Fruit fly (Drosophila melanogaster) whole organism, embryonic: ENCODE measurements around the gene PsGEF.

Experiments
- Bdp1 ChIP-seq: fragments of 200-800 bp; sonication (Bioruptor generic); optimal IDR thresholded peaks from 3 replicates; lab custom pipeline; 2016; ENCODE audit warnings: missing biosample characterization, missing genetic modification characterization
- Blimp-1 ChIP-seq: fragments of 200-800 bp; sonication (Bioruptor generic); optimal IDR thresholded peaks from 3 replicates; lab custom pipeline; 2018; ENCODE audit warnings: missing biosample characterization, missing genetic modification characterization, mild to moderate bottlenecking, moderate library complexity, missing genetic modification reagents
- CG10209 ChIP-seq: fragments of 200-800 bp; sonication (Bioruptor generic); optimal IDR thresholded peaks from 3 replicates; lab custom pipeline; 2017; ENCODE audit warnings: missing biosample characterization, mild to moderate bottlenecking, missing genetic modification characterization, missing genetic modification reagents
- CG10431 ChIP-seq: fragments of 200-800 bp; sonication (Bioruptor generic); optimal IDR thresholded peaks from 3 replicates; lab custom pipeline; 2018; ENCODE audit warnings: missing biosample characterization, mild to moderate bottlenecking, missing genetic modification characterization
- CG10565 ChIP-seq: fragments of 200-800 bp; sonication (Bioruptor generic); optimal IDR thresholded peaks from 3 replicates; lab custom pipeline; 2016; ENCODE audit warnings: missing biosample characterization, mild to moderate bottlenecking, missing genetic modification characterization
- CG12299 ChIP-seq: fragments of 200-800 bp; sonication (Bioruptor generic); optimal IDR thresholded peaks from 2 replicates; lab custom pipeline; 2018; ENCODE audit warnings: missing biosample characterization, mild to moderate bottlenecking, missing genetic modification characterization
- CG12744 ChIP-seq: fragments of 200-800 bp; sonication (Bioruptor generic); optimal IDR thresholded peaks from 2 replicates; lab custom pipeline; 2016; ENCODE audit warnings: missing biosample characterization, missing genetic modification characterization
- CG13123 ChIP-seq: fragments of 200-800 bp; sonication (Bioruptor generic); optimal IDR thresholded peaks from 2 replicates; lab custom pipeline; 2016; ENCODE audit warnings: missing biosample characterization, missing genetic modification characterization
- CG16863 ChIP-seq: fragments of 200-800 bp; sonication (Bioruptor generic); optimal IDR thresholded peaks from 3 replicates; lab custom pipeline; 2016; ENCODE audit warnings: missing biosample characterization, missing genetic modification characterization
- CG17359 ChIP-seq: fragments of 200-800 bp; sonication (Bioruptor generic); optimal IDR thresholded peaks from 3 replicates; lab custom pipeline; 2018; ENCODE audit warnings: missing biosample characterization, mild to moderate bottlenecking, missing genetic modification characterization, moderate library complexity
- CG17361 ChIP-seq: fragments of 200-800 bp; sonication (Bioruptor generic); IDR thresholded peaks from 3 replicates; pipeline ENCODE4 v1.3.6; 2022; ENCODE audit warnings: missing biosample characterization, missing genetic modification characterization
- CG1792 ChIP-seq: fragments of 200-800 bp; sonication (Bioruptor generic); optimal IDR thresholded peaks from 2 replicates; lab custom pipeline; 2016; ENCODE audit warnings: missing biosample characterization, missing genetic modification characterization
- CG2199 ChIP-seq: fragments of 200-800 bp; sonication (Bioruptor generic); IDR thresholded peaks from 3 replicates; pipeline ENCODE4 v1.3.6; 2022; ENCODE audit warnings: missing biosample characterization, missing genetic modification characterization
- CG2202 ChIP-seq: fragments of 200-800 bp; sonication (Bioruptor generic); optimal IDR thresholded peaks from 2 replicates; lab custom pipeline; 2018; ENCODE audit warnings: missing biosample characterization, mild to moderate bottlenecking, missing genetic modification characterization
- CG30020 ChIP-seq: fragments of 200-800 bp; optimal IDR thresholded peaks from 2 replicates; lab custom pipeline; 2019; ENCODE audit warnings: missing biosample characterization, mild to moderate bottlenecking, missing genetic modification characterization, moderate library complexity
- CG33557 ChIP-seq: fragments of 200-800 bp; sonication (Bioruptor generic); optimal IDR thresholded peaks from 2 replicates; lab custom pipeline; 2019; ENCODE audit warnings: missing biosample characterization, mild to moderate bottlenecking, missing genetic modification characterization, moderate library complexity
- CG4424 ChIP-seq: fragments of 200-800 bp; sonication (Bioruptor generic); optimal IDR thresholded peaks from 3 replicates; lab custom pipeline; 2016; ENCODE audit warnings: missing biosample characterization, missing genetic modification characterization
- CG7556 ChIP-seq: fragments of 200-800 bp; sonication (Bioruptor generic); optimal IDR thresholded peaks from 2 replicates; lab custom pipeline; 2017; ENCODE audit warnings: missing biosample characterization, mild to moderate bottlenecking, missing genetic modification characterization
- CG9817 ChIP-seq: fragments of 200-800 bp; sonication (Bioruptor generic); optimal IDR thresholded peaks from 2 replicates; lab custom pipeline; 2018; ENCODE audit warnings: missing biosample characterization, mild to moderate bottlenecking, missing genetic modification characterization, moderate library complexity
- CG9876 ChIP-seq: fragments of 200-800 bp; sonication (Bioruptor generic); optimal IDR thresholded peaks from 2 replicates; lab custom pipeline; 2016; ENCODE audit warnings: missing biosample characterization, missing genetic modification characterization
- D19B ChIP-seq: fragments of 200-800 bp; sonication (Bioruptor generic); optimal IDR thresholded peaks from 2 replicates; lab custom pipeline; 2017; ENCODE audit warnings: missing biosample characterization, mild to moderate bottlenecking, missing genetic modification characterization
- Deaf1 ChIP-seq: fragments of 200-800 bp; optimal IDR thresholded peaks from 3 replicates; lab custom pipeline; 2019; ENCODE audit warnings: missing biosample characterization, mild to moderate bottlenecking, missing genetic modification characterization, moderate library complexity
- Dfd ChIP-seq, 2 experiments: fragments of >200 bp; optimal IDR thresholded peaks; 2 replicates each; lab custom pipeline; 2017; ENCODE audit warnings: missing biosample characterization in 2 of 2, missing genetic modification characterization in 2 of 2
- Dip3 ChIP-seq: fragments of 200-800 bp; sonication (Bioruptor generic); optimal IDR thresholded peaks from 3 replicates; lab custom pipeline; 2016; ENCODE audit warnings: missing biosample characterization, missing genetic modification characterization
- Drgx ChIP-seq: fragments of 200-800 bp; sonication (Bioruptor generic); IDR thresholded peaks from 2 replicates; pipeline ENCODE4 v1.3.6; 2022; ENCODE audit warnings: missing biosample characterization, missing genetic modification characterization
- Fer2 ChIP-seq: fragments of 200-800 bp; sonication (Bioruptor generic); optimal IDR thresholded peaks from 2 replicates; lab custom pipeline; 2018; ENCODE audit warnings: missing biosample characterization, mild to moderate bottlenecking, missing genetic modification characterization, moderate library complexity
- HLHmδ ChIP-seq: fragments of 200-800 bp; sonication (Bioruptor generic); optimal IDR thresholded peaks from 2 replicates; lab custom pipeline; 2018; ENCODE audit warnings: missing biosample characterization, mild to moderate bottlenecking, missing genetic modification characterization, moderate library complexity
- Hmx ChIP-seq: fragments of 200-800 bp; sonication (Bioruptor generic); optimal IDR thresholded peaks from 2 replicates; lab custom pipeline; 2016; ENCODE audit warnings: missing biosample characterization, missing genetic modification characterization
- Nf-YB ChIP-seq: fragments of 200-800 bp; sonication (Bioruptor generic); optimal IDR thresholded peaks from 3 replicates; lab custom pipeline; 2019; ENCODE audit warnings: missing biosample characterization, mild to moderate bottlenecking, missing genetic modification characterization, moderate library complexity
- Nf-YC ChIP-seq: fragments of 200-800 bp; optimal IDR thresholded peaks from 3 replicates; lab custom pipeline; 2019; ENCODE audit warnings: missing biosample characterization, mild to moderate bottlenecking, missing genetic modification characterization, moderate library complexity
- NfI ChIP-seq: fragments of 200-800 bp; sonication (Bioruptor generic); optimal IDR thresholded peaks from 3 replicates; lab custom pipeline; 2018; ENCODE audit warnings: missing biosample characterization, mild to moderate bottlenecking, missing genetic modification characterization, moderate library complexity
- Scr ChIP-seq: fragments of 200-800 bp; sonication (Bioruptor generic); IDR thresholded peaks from 2 replicates; pipeline ENCODE4 v1.3.6; 2022; ENCODE audit warnings: missing biosample characterization, missing genetic modification characterization; ENCODE audit not compliant: partially characterized antibody
- abd-A ChIP-seq: fragments of 200-800 bp; sonication (Bioruptor generic); optimal IDR thresholded peaks from 3 replicates; lab custom pipeline; 2019; ENCODE audit warnings: missing biosample characterization, mild to moderate bottlenecking, missing genetic modification characterization, moderate library complexity
- ac ChIP-seq: fragments of 200-800 bp; sonication (Bioruptor generic); optimal IDR thresholded peaks from 3 replicates; lab custom pipeline; 2017; ENCODE audit warnings: missing biosample characterization, mild to moderate bottlenecking, missing genetic modification characterization
- bab2 ChIP-seq: fragments of 200-800 bp; sonication (Bioruptor generic); optimal IDR thresholded peaks from 2 replicates; lab custom pipeline; 2016; ENCODE audit warnings: missing biosample characterization, missing genetic modification characterization
- cad ChIP-seq: fragments of >200 bp; optimal IDR thresholded peaks from 2 replicates; lab custom pipeline; 2017; ENCODE audit warnings: missing biosample characterization, missing genetic modification characterization
- chn ChIP-seq: fragments of 200-800 bp; sonication (Bioruptor generic); optimal IDR thresholded peaks from 2 replicates; lab custom pipeline; 2016; ENCODE audit warnings: missing biosample characterization, missing genetic modification characterization
- danr ChIP-seq: fragments of 200-800 bp; sonication (Bioruptor generic); IDR thresholded peaks from 2 replicates; pipeline ENCODE4 v1.3.6; 2022; ENCODE audit warnings: missing biosample characterization, missing genetic modification characterization
- eyg ChIP-seq: fragments of 200-800 bp; sonication (Bioruptor generic); optimal IDR thresholded peaks from 3 replicates; lab custom pipeline; 2016; ENCODE audit warnings: missing biosample characterization, missing genetic modification characterization
- gsb-n ChIP-seq: fragments of 200-800 bp; sonication (Bioruptor generic); optimal IDR thresholded peaks from 3 replicates; lab custom pipeline; 2018; ENCODE audit warnings: missing biosample characterization, mild to moderate bottlenecking, missing genetic modification characterization
- hbn ChIP-seq: fragments of 200-800 bp; sonication (Bioruptor generic); IDR thresholded peaks from 2 replicates; pipeline ENCODE4 v1.3.6; 2022; ENCODE audit warnings: missing biosample characterization, missing genetic modification characterization; ENCODE audit not compliant: partially characterized antibody
- jumu ChIP-seq: fragments of 200-800 bp; sonication (Bioruptor generic); optimal IDR thresholded peaks from 3 replicates; lab custom pipeline; 2016; ENCODE audit warnings: missing biosample characterization, missing genetic modification characterization
- maf-S ChIP-seq: fragments of 200-800 bp; sonication (Bioruptor generic); optimal IDR thresholded peaks from 2 replicates; lab custom pipeline; 2016; ENCODE audit warnings: missing biosample characterization, missing genetic modification characterization
- otp ChIP-seq: fragments of 200-800 bp; sonication (Bioruptor generic); IDR thresholded peaks from 3 replicates; pipeline ENCODE4, ENCODE4 v1.3.6; 2022; ENCODE audit warnings: missing biosample characterization, missing genetic modification characterization
- phol ChIP-seq: fragments of 200-800 bp; sonication (Bioruptor generic); optimal IDR thresholded peaks from 3 replicates; lab custom pipeline; 2018; ENCODE audit warnings: missing biosample characterization, mild to moderate bottlenecking, missing genetic modification characterization, moderate library complexity
- pita ChIP-seq: fragments of 200-800 bp; sonication (Bioruptor generic); optimal IDR thresholded peaks from 2 replicates; lab custom pipeline; 2017; ENCODE audit warnings: missing biosample characterization, mild to moderate bottlenecking, missing genetic modification characterization
- ranshi ChIP-seq: fragments of 200-800 bp; sonication (Bioruptor generic); IDR thresholded peaks from 2 replicates; pipeline ENCODE4 v1.3.6; 2022; ENCODE audit warnings: missing biosample characterization, missing genetic modification characterization
- slbo ChIP-seq: fragments of 200-800 bp; sonication (Bioruptor generic); IDR thresholded peaks from 2 replicates; pipeline ENCODE4 v1.3.6; 2022; ENCODE audit warnings: missing biosample characterization, missing genetic modification characterization
- tio ChIP-seq: fragments of 200-800 bp; sonication (Bioruptor generic); optimal IDR thresholded peaks from 2 replicates; lab custom pipeline; 2017; ENCODE audit warnings: missing biosample characterization, missing genetic modification characterization, inconsistent platforms
- zen ChIP-seq: fragments of 200-800 bp; sonication (Bioruptor generic); optimal IDR thresholded peaks from 3 replicates; lab custom pipeline; 2018; ENCODE audit warnings: missing biosample characterization, mild to moderate bottlenecking, missing genetic modification characterization, moderate library complexity

The PsGEF gene

DNA sequence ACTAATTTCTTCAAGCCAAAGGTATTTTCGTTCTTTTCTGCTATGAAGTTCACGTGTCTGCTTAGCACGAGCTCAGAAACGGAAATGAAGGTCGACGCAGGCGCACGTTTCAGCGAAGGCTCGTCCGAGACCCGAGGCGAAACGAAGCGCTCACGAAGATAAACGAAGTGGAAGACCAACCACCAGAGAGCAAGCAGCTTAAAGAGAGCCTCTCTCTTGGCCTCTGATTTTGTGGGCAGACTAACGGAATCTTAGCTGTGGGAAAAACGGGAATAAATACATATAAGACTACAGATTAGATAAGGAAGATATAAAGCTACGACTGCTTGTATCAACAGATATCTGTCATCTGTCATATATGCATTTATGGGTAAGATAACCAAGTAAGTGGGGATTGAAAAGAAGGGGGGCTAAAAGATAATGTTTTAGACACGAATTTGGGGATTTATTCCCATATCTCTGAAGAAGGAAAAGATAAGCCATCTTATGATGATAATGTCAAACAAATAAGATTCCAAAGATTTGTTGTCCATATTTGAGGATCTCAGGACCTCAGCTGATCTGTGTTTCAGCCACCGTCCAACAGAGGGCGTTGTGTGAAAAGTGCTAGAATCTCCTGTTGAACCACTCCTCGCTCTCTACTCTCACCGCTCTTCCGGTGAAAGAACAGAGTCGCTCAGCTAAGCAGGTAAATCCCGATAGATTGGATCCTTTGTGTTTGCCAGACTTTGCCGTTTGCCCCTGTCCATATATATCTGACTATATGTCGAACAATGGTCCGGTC lies at the start of gene PsGEF (continued):
- TF ChIP-seq Fer2 (tag; lab: Kevin White, UChicago) (no peak), CG4424 (GFP tag; lab: Kevin White, UChicago) (no peak), slbo (no peak), chn (GFP tag; lab: Kevin White, UChicago) (no peak), CG12744 (GFP tag; lab: Kevin White, UChicago) (no peak), CG13123 (GFP tag; lab: Kevin White, UChicago) (no peak), CG12299 (tag; lab: Kevin White, UChicago) (no peak), HLHmδ (peak; percentile 47), tio (GFP tag; lab: Kevin White, UChicago) (no peak), CG7556 (GFP tag; lab: Kevin White, UChicago) (no peak), Nf-YB (peak; percentile 9), CG10209 (GFP tag; lab: Kevin White, UChicago) (no peak), abd-A (tag; lab: Kevin White, UChicago) (no peak), CG2199 (GFP tag; lab: Robert Waterston, UW) (no peak), CG17359 (tag; lab: Kevin White, UChicago) (no peak), CG2202 (tag; lab: Kevin White, UChicago) (no peak), Hmx (GFP tag; lab: Kevin White, UChicago) (no peak), Blimp-1 (no peak)

DNA sequence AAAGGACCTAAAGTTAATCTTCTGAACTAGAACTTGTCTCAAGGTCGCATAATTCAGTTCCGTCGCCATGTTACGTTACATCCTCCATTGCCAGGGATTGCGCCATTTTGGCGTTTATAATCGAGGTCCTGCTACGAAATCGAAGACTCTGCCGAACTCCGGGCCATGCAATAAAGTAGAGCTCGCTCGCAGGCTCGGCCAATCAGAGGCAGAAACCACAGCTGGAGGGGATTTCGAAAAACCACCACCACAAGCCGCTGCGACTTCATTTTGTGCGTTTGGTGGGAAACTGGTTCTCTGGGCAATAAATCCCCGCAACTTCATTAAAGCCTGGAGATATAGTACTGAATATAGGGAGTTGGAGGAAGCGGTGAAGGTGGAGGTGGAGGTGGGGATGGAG lies 47.4 kb upstream of the PsGEF start:
- TF ChIP-seq phol (tag; lab: Kevin White, UChicago) (peak; percentile 16), eyg (GFP tag; lab: Kevin White, UChicago) (no peak), Bdp1 (GFP tag; lab: Kevin White, UChicago) (no peak), pita (GFP tag; lab: Kevin White, UChicago) (no peak), zen (tag; lab: Kevin White, UChicago) (no peak), ranshi (GFP tag; lab: Robert Waterston, UW) (no peak), CG10565 (GFP tag; lab: Kevin White, UChicago) (no peak), cad (GFP tag; lab: Kevin White, UChicago) (peak; percentile 43), ac (GFP tag; lab: Kevin White, UChicago) (no peak), CG10431 (GFP tag; lab: Kevin White, UChicago) (no peak), Nf-YC (peak; percentile 89), CG33557 (GFP tag; lab: Kevin White, UChicago) (no peak), CG1792 (GFP tag; lab: Kevin White, UChicago) (no peak), NfI (GFP tag; lab: Kevin White, UChicago) (no peak), danr (no peak), Dfd (GFP tag; optimal IDR thresholded peaks at IDR 0.05; lab: Kevin White, UChicago) (no peak), CG17361 (GFP tag; lab: Robert Waterston, UW) (no peak), D19B (GFP tag; lab: Kevin White, UChicago) (no peak), jumu (no peak), maf-S (GFP tag; lab: Kevin White, UChicago) (no peak), Dip3 (GFP tag; lab: Kevin White, UChicago) (no peak), Drgx (no peak), Fer2 (tag; lab: Kevin White, UChicago) (no peak), bab2 (GFP tag; lab: Kevin White, UChicago) (no peak), CG9817 (tag; lab: Kevin White, UChicago) (no peak), Blimp-1 (no peak), hbn (no peak), Scr (GFP tag; lab: Robert Waterston, UW) (no peak), CG16863 (GFP tag; lab: Kevin White, UChicago) (no peak), gsb-n (tag; lab: Kevin White, UChicago) (no peak), CG9876 (GFP tag; lab: Kevin White, UChicago) (no peak), otp (no peak), CG30020 (tag; lab: Kevin White, UChicago) (no peak), Deaf1 (peak; percentile 8)
